Fruit fly (Drosophila melanogaster) whole organism, embryonic: ENCODE results near the gene Cp16.

Experiments
- Abd-B ChIP-seq: fragments of 200-800 bp; sonication (Bioruptor generic); optimal IDR thresholded peaks from 2 replicates; lab custom pipeline; 2018; ENCODE audit warnings: missing biosample characterization, mild to moderate bottlenecking, missing genetic modification characterization, moderate library complexity
- Adf1 ChIP-seq: fragments of 200-800 bp; sonication (Bioruptor generic); IDR thresholded peaks from 2 replicates; pipeline ENCODE4 v1.3.6; 2022; ENCODE audit warnings: missing biosample characterization, missing genetic modification characterization
- Bdp1 ChIP-seq: fragments of 200-800 bp; sonication (Bioruptor generic); optimal IDR thresholded peaks from 3 replicates; lab custom pipeline; 2016; ENCODE audit warnings: missing biosample characterization, missing genetic modification characterization
- CG10543 ChIP-seq: fragments of 200-800 bp; sonication (Bioruptor generic); optimal IDR thresholded peaks from 3 replicates; lab custom pipeline; 2017; ENCODE audit warnings: missing biosample characterization, mild to moderate bottlenecking, missing genetic modification characterization, moderate library complexity
- CG1233 ChIP-seq: fragments of 200-800 bp; sonication (Bioruptor generic); optimal IDR thresholded peaks from 4 replicates; lab custom pipeline; 2018; ENCODE audit warnings: missing biosample characterization, mild to moderate bottlenecking, missing genetic modification characterization
- CG13296 ChIP-seq: fragments of 200-800 bp; sonication (Bioruptor generic); optimal IDR thresholded peaks from 3 replicates; lab custom pipeline; 2018; ENCODE audit warnings: missing biosample characterization, mild to moderate bottlenecking, missing genetic modification characterization
- CG14441 ChIP-seq: fragments of 200-800 bp; sonication (Bioruptor generic); IDR thresholded peaks from 2 replicates; pipeline ENCODE4 v1.3.6; 2022; ENCODE audit warnings: missing biosample characterization, missing genetic modification characterization
- CG15269 ChIP-seq: fragments of 200-800 bp; sonication (Bioruptor generic); optimal IDR thresholded peaks from 2 replicates; lab custom pipeline; 2018; ENCODE audit warnings: missing biosample characterization, mild to moderate bottlenecking, missing genetic modification characterization, moderate library complexity
- CG15514 ChIP-seq: fragments of 200-800 bp; sonication (Bioruptor generic); optimal IDR thresholded peaks from 3 replicates; lab custom pipeline; 2017; ENCODE audit warnings: missing biosample characterization, missing genetic modification characterization, mild to moderate bottlenecking, moderate library complexity, missing genetic modification reagents
- CG16813 ChIP-seq: fragments of 200-800 bp; sonication (Bioruptor generic); IDR thresholded peaks from 3 replicates; pipeline ENCODE4 v1.3.6; 2022; ENCODE audit warnings: missing biosample characterization, missing genetic modification characterization; ENCODE audit not compliant: partially characterized antibody
- CG18599 ChIP-seq: fragments of 200-800 bp; sonication (Bioruptor generic); optimal IDR thresholded peaks from 3 replicates; lab custom pipeline; 2017; ENCODE audit warnings: missing biosample characterization, missing genetic modification characterization, mild to moderate bottlenecking, moderate library complexity, missing genetic modification reagents
- CG2678 ChIP-seq: fragments of 200-800 bp; sonication (Bioruptor generic); optimal IDR thresholded peaks from 3 replicates; lab custom pipeline; 2019; ENCODE audit warnings: missing biosample characterization, mild to moderate bottlenecking, missing genetic modification characterization, moderate library complexity
- CG34224 ChIP-seq: fragments of 200-800 bp; sonication (Bioruptor generic); IDR thresholded peaks from 3 replicates; pipeline ENCODE4 v1.3.6; 2022; ENCODE audit warnings: missing biosample characterization, missing genetic modification characterization; ENCODE audit not compliant: partially characterized antibody
- CG42726 ChIP-seq: fragments of 200-800 bp; sonication (Bioruptor generic); IDR thresholded peaks from 2 replicates; pipeline ENCODE4 v1.3.6; 2022; ENCODE audit warnings: missing biosample characterization, missing genetic modification characterization; ENCODE audit not compliant: partially characterized antibody
- CG4360 ChIP-seq: fragments of 200-800 bp; sonication (Bioruptor generic); IDR thresholded peaks from 2 replicates; pipeline ENCODE4 v1.3.6; 2022; ENCODE audit warnings: missing biosample characterization, missing genetic modification characterization
- CG4617 ChIP-seq: fragments of 200-800 bp; sonication (Bioruptor generic); optimal IDR thresholded peaks from 3 replicates; lab custom pipeline; 2016; ENCODE audit warnings: missing biosample characterization, missing genetic modification characterization, borderline replicate concordance
- CG6813 ChIP-seq: fragments of 200-800 bp; sonication (Bioruptor generic); optimal IDR thresholded peaks from 2 replicates; lab custom pipeline; 2017; ENCODE audit warnings: missing biosample characterization, missing genetic modification characterization, mild to moderate bottlenecking, moderate library complexity, missing genetic modification reagents
- CG8290 ChIP-seq, 3 experiments: fragments of 200-800 bp; sonication (Bioruptor generic); optimal IDR thresholded peaks; 2 replicates each; lab custom pipeline; 2016 to 2019; ENCODE audit warnings: missing biosample characterization in 3 of 3, missing genetic modification characterization in 3 of 3, mild to moderate bottlenecking in 2 of 3, moderate library complexity in 1 of 3
- CG9932 ChIP-seq: fragments of 200-800 bp; sonication (Bioruptor generic); IDR thresholded peaks from 2 replicates; pipeline ENCODE4 v1.3.6; 2022; ENCODE audit warnings: missing biosample characterization, missing genetic modification characterization
- Deaf1 ChIP-seq: fragments of 200-800 bp; optimal IDR thresholded peaks from 3 replicates; lab custom pipeline; 2019; ENCODE audit warnings: missing biosample characterization, mild to moderate bottlenecking, missing genetic modification characterization, moderate library complexity
- Dek ChIP-seq: fragments of 200-800 bp; sonication (Bioruptor generic); optimal IDR thresholded peaks from 3 replicates; lab custom pipeline; 2019; ENCODE audit warnings: missing biosample characterization, mild to moderate bottlenecking, missing genetic modification characterization, moderate library complexity
- Dref ChIP-seq: fragments of 200-800 bp; sonication (Bioruptor generic); IDR thresholded peaks from 2 replicates; pipeline ENCODE4 v1.3.6; 2022; ENCODE audit warnings: missing biosample characterization, missing genetic modification characterization
- Eip74EF ChIP-seq, 2 experiments: fragments of 200-800 bp in 1 of 2; fragments of >200 bp in 1 of 2; sonication (Bioruptor generic) in 1 of 2; optimal IDR thresholded peaks; 2 replicates each; lab custom pipeline; 2017 to 2019; ENCODE audit warnings: missing biosample characterization in 2 of 2, missing genetic modification characterization in 2 of 2, mild to moderate bottlenecking in 1 of 2, moderate library complexity in 1 of 2
- Fer1 ChIP-seq: fragments of 200-800 bp; sonication (Bioruptor generic); optimal IDR thresholded peaks from 2 replicates; lab custom pipeline; 2017; ENCODE audit warnings: missing biosample characterization, mild to moderate bottlenecking, missing genetic modification characterization
- GATAe ChIP-seq: fragments of 200-800 bp; sonication (Bioruptor generic); conservative IDR thresholded peaks from 2 replicates; pipeline ENCODE4 v1.3.6; 2022; ENCODE audit warnings: missing biosample characterization, missing genetic modification characterization
- HmgZ ChIP-seq: fragments of 200-800 bp; sonication (Bioruptor generic); optimal IDR thresholded peaks from 2 replicates; lab custom pipeline; 2018; ENCODE audit warnings: missing biosample characterization, mild to moderate bottlenecking, missing genetic modification characterization
- Jarid2 ChIP-seq: fragments of 200-800 bp; sonication (Bioruptor generic); optimal IDR thresholded peaks from 3 replicates; lab custom pipeline; 2017; ENCODE audit warnings: mild to moderate bottlenecking, missing biosample characterization, missing genetic modification reagents, missing genetic modification characterization
- Kr ChIP-seq: fragments of 200-800 bp; sonication (Bioruptor generic); optimal IDR thresholded peaks from 2 replicates; lab custom pipeline; 2017; ENCODE audit warnings: missing biosample characterization, mild to moderate bottlenecking, missing genetic modification characterization
- MBD-R2 ChIP-seq: fragments of 200-800 bp; sonication (Bioruptor generic); IDR thresholded peaks from 2 replicates; pipeline ENCODE4 v1.3.6; 2022; ENCODE audit warnings: missing biosample characterization, missing genetic modification characterization
- Med ChIP-seq: fragments of 200-800 bp; sonication (Bioruptor generic); peaks from one replicate; lab custom pipeline; 2016; ENCODE audit warnings: missing biosample characterization, missing genetic modification characterization, mild to moderate bottlenecking, inconsistent platforms, moderate library complexity
- Nf-YB ChIP-seq: fragments of 200-800 bp; sonication (Bioruptor generic); optimal IDR thresholded peaks from 3 replicates; lab custom pipeline; 2019; ENCODE audit warnings: missing biosample characterization, mild to moderate bottlenecking, missing genetic modification characterization, moderate library complexity
- Scr ChIP-seq: fragments of 200-800 bp; sonication (Bioruptor generic); IDR thresholded peaks from 2 replicates; pipeline ENCODE4 v1.3.6; 2022; ENCODE audit warnings: missing biosample characterization, missing genetic modification characterization; ENCODE audit not compliant: partially characterized antibody
- abd-A ChIP-seq: fragments of 200-800 bp; sonication (Bioruptor generic); optimal IDR thresholded peaks from 3 replicates; lab custom pipeline; 2019; ENCODE audit warnings: missing biosample characterization, mild to moderate bottlenecking, missing genetic modification characterization, moderate library complexity
- chinmo ChIP-seq: fragments of 200-800 bp; sonication (Bioruptor generic); IDR thresholded peaks from 4 replicates; pipeline ENCODE4 v1.3.6; 2022; ENCODE audit warnings: missing biosample characterization, missing genetic modification characterization; ENCODE audit not compliant: partially characterized antibody
- cwo ChIP-seq: fragments of 200-800 bp; sonication (Bioruptor generic); optimal IDR thresholded peaks from 3 replicates; lab custom pipeline; 2017; ENCODE audit warnings: missing biosample characterization, missing genetic modification characterization, mild to moderate bottlenecking, moderate library complexity, missing genetic modification reagents
- dysf ChIP-seq: fragments of 200-800 bp; sonication (Bioruptor generic); IDR thresholded peaks from 3 replicates; pipeline ENCODE4 v1.3.6; 2022; ENCODE audit warnings: missing biosample characterization, missing genetic modification characterization
- exex ChIP-seq: fragments of 200-800 bp; sonication (Bioruptor generic); optimal IDR thresholded peaks from 4 replicates; lab custom pipeline; 2018; ENCODE audit warnings: missing biosample characterization, mild to moderate bottlenecking, missing genetic modification characterization, moderate library complexity
- ftz-f1 ChIP-seq: fragments of 200-800 bp; sonication (Bioruptor generic); optimal IDR thresholded peaks from 2 replicates; lab custom pipeline; 2016; ENCODE audit warnings: missing biosample characterization, missing genetic modification characterization
- grn ChIP-seq: fragments of 200-800 bp; sonication (Bioruptor generic); optimal IDR thresholded peaks from 3 replicates; lab custom pipeline; 2017; ENCODE audit warnings: missing biosample characterization, missing genetic modification characterization
- hth ChIP-seq: fragments of >200 bp; optimal IDR thresholded peaks from 2 replicates; lab custom pipeline; 2017; ENCODE audit warnings: inconsistent platforms
- lab ChIP-seq: fragments of 200-800 bp; sonication (Bioruptor generic); optimal IDR thresholded peaks from 3 replicates; lab custom pipeline; 2017; ENCODE audit warnings: missing biosample characterization, missing genetic modification characterization, mild to moderate bottlenecking, moderate library complexity, missing genetic modification reagents
- mirr ChIP-seq: fragments of 200-800 bp; sonication (Bioruptor generic); optimal IDR thresholded peaks from 3 replicates; lab custom pipeline; 2018; ENCODE audit warnings: missing biosample characterization, mild to moderate bottlenecking, missing genetic modification characterization
- odd ChIP-seq: fragments of 200-800 bp; sonication (Bioruptor generic); optimal IDR thresholded peaks from 2 replicates; lab custom pipeline; 2017; ENCODE audit warnings: missing biosample characterization, mild to moderate bottlenecking, missing genetic modification characterization
- sd ChIP-seq: fragments of 200-800 bp; sonication (Bioruptor generic); optimal IDR thresholded peaks from 3 replicates; lab custom pipeline; 2018; ENCODE audit warnings: missing biosample characterization, mild to moderate bottlenecking, missing genetic modification characterization, moderate library complexity
- slou ChIP-seq: fragments of 200-800 bp; sonication (Bioruptor generic); optimal IDR thresholded peaks from 3 replicates; lab custom pipeline; 2016; ENCODE audit warnings: missing biosample characterization, missing genetic modification characterization
- sug ChIP-seq: fragments of 200-800 bp; optimal IDR thresholded peaks from 2 replicates; lab custom pipeline; 2019; ENCODE audit warnings: missing biosample characterization, mild to moderate bottlenecking, missing genetic modification characterization, moderate library complexity
- vnd ChIP-seq: fragments of 200-800 bp; sonication (Bioruptor generic); IDR thresholded peaks from 3 replicates; pipeline ENCODE4 v1.3.6; 2022; ENCODE audit warnings: missing biosample characterization, missing genetic modification characterization; ENCODE audit not compliant: partially characterized antibody

Cp16 gene

dm6 chr3L:8698493-8699166, 33.1 kb upstream of the Cp16 start:
- TF ChIP-seq Med (GFP tag; lab: Kevin White, UChicago) = peak; percentile 66
- TF ChIP-seq CG16813 (GFP tag; lab: Robert Waterston, UW) = no peak
- TF ChIP-seq CG4360 (GFP tag; lab: Robert Waterston, UW) = no peak
- TF ChIP-seq CG42726 = no peak
- TF ChIP-seq HmgZ (tag; lab: Kevin White, UChicago) = peak; percentile 25
- no peak for TF ChIP-seq MBD-R2 (GFP tag; lab: Robert Waterston, UW)
- peak; percentile 20; the same call in 1 of the 2 replicates for TF ChIP-seq CG14441
- peak; percentile 56; the same call in 2 of the 3 replicates for TF ChIP-seq vnd (GFP tag; lab: Robert Waterston, UW)
- TF ChIP-seq CG6813 = peak; percentile 40
- TF ChIP-seq exex (tag; lab: Kevin White, UChicago) = peak; percentile 99
- TF ChIP-seq CG34224 = no peak
- TF ChIP-seq dysf = no peak
- peak; percentile 74; the same call in 1 of the 4 replicates for TF ChIP-seq chinmo (GFP tag; lab: Robert Waterston, UW)
- TF ChIP-seq sd (tag; lab: Kevin White, UChicago) = peak; percentile 68
- peak; percentile 22 for TF ChIP-seq CG13296
- TF ChIP-seq ftz-f1 = peak; percentile 94
- 0 out of 2 replicates have a peak, but pooled peaks have one; percentile 14 for TF ChIP-seq CG9932
- peak; percentile 36 for TF ChIP-seq odd (GFP tag; lab: Kevin White, UChicago)
- TF ChIP-seq Dek (tag; lab: Kevin White, UChicago) = no peak
- no peak for TF ChIP-seq CG8290 (GFP tag; optimal IDR thresholded peaks at IDR 0.05; lab: Kevin White, UChicago)
- peak in 1 of 2 experiments; percentile 20 for TF ChIP-seq CG8290 (tag; optimal IDR thresholded peaks at IDR 0.05; lab: Kevin White, UChicago)
- peak; percentile 36 for TF ChIP-seq Fer1 (GFP tag; lab: Kevin White, UChicago)
- TF ChIP-seq mirr (GFP tag; lab: Kevin White, UChicago) = peak; percentile 89
- TF ChIP-seq abd-A = peak; percentile 23
- TF ChIP-seq sug (tag; lab: Kevin White, UChicago) = peak; percentile 99
- no peak for TF ChIP-seq Adf1 (GFP tag; lab: Robert Waterston, UW)
- no peak for TF ChIP-seq Kr (GFP tag; lab: Kevin White, UChicago)
- TF ChIP-seq CG15269 (tag; lab: Kevin White, UChicago) = no peak
- peak; percentile 76 for TF ChIP-seq CG10543 (GFP tag; lab: Kevin White, UChicago)
- TF ChIP-seq hth (lab: Kevin White, UChicago) = no peak
- peak in 1 of 2 experiments; percentile 89 for TF ChIP-seq Eip74EF (GFP tag; optimal IDR thresholded peaks at IDR 0.05; lab: Kevin White, UChicago)
- peak; percentile 88 for TF ChIP-seq cwo (GFP tag; lab: Kevin White, UChicago)
- TF ChIP-seq CG1233 (GFP tag; lab: Kevin White, UChicago) = no peak
- TF ChIP-seq CG15514 (GFP tag; lab: Kevin White, UChicago) = peak; percentile 0
- no peak for TF ChIP-seq CG4617 (GFP tag; lab: Kevin White, UChicago)
- no peak for TF ChIP-seq slou (GFP tag; lab: Kevin White, UChicago)
- TF ChIP-seq Nf-YB (GFP tag; lab: Kevin White, UChicago) = no peak
- TF ChIP-seq lab (GFP tag; lab: Kevin White, UChicago) = peak; percentile 80
- TF ChIP-seq GATAe (GFP tag; lab: Robert Waterston, UW) = peak; percentile 56
- no peak for TF ChIP-seq Scr
- TF ChIP-seq Abd-B (GFP tag; lab: Kevin White, UChicago) = no peak
- TF ChIP-seq Deaf1 = no peak
- TF ChIP-seq Bdp1 (GFP tag; lab: Kevin White, UChicago) = no peak
- TF ChIP-seq Jarid2 (GFP tag; lab: Kevin White, UChicago) = no peak
- peak; percentile 95 for TF ChIP-seq grn
- no peak for TF ChIP-seq Dref (GFP tag; lab: Robert Waterston, UW)
- peak; percentile 68 for TF ChIP-seq CG18599 (GFP tag; lab: Kevin White, UChicago)
- TF ChIP-seq CG2678 = peak; percentile 4
